Fruit fly (Drosophila melanogaster): ENCODE results near the gene LSm7.

The LSm7 gene

DNA sequence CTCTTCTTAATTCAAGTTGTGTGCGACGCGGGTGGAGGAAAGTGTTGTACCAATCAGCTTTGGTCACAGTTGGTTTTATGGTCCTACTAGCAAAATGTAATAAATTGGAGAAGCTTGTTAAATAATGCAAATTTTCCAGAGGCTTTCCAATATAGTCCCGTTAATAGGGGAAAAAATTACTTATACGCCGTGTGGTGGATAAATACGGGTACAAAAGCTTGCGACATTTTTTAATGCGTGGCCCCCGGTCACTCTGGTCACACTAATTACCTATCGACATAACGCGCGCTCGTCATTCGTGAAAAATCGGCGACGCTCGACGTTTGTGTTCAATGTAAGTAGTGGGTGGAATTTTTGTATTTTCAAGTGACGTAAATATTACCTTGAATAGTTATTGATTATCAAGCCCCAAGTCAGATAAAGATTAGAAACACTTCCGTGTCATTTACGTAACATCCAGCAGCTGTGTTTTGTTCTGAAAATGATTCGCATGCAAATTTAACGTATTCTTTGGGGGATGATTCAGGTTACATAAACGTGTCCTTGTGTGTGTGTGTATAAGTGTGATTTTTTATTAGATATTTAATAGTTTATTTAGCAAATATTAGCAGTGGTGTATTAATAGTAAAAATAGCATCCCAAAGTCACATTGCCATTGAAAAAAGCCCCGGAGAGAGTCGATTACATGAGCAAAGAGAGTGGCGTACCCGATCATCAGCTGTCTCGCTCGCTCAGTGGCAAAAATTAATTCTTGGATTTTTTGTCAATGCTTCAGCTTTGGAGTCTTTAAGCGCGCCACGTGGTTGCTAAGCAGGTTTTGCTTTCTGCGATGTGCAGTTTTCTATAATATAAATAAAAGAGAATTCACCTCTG is 23.0 kb downstream of the LSm7 start, which contains the start of gene Cyt-c-p:
Gene Cyt-c-p (plus strand): TSS at position 290 of the 873 bp plus-strand sequence.
- TF ChIP-seq psq (GFP tag; optimal IDR thresholded peaks at IDR 0.05): no peak
- TF ChIP-seq jim (GFP tag; optimal IDR thresholded peaks at IDR 0.05): no peak
- TF ChIP-seq Rel (GFP tag; optimal IDR thresholded peaks at IDR 0.05): no peak
- TF ChIP-seq Rel (tag; optimal IDR thresholded peaks at IDR 0.05): peak; percentile 83
- no peak for TF ChIP-seq Hr78 (GFP tag; optimal IDR thresholded peaks at IDR 0.05)
- TF ChIP-seq HLH106 (tag; optimal IDR thresholded peaks at IDR 0.05): peak; percentile 13
- TF ChIP-seq Hr83 (GFP tag; optimal IDR thresholded peaks at IDR 0.05; ENCODE audit: poor library complexity, severe bottlenecking): peak; percentile 28
- no peak for TF ChIP-seq Hnf4 (GFP tag; optimal IDR thresholded peaks at IDR 0.05)
- TF ChIP-seq CG32264 (GFP tag; optimal IDR thresholded peaks at IDR 0.05): no peak
- peak; percentile 19 for TF ChIP-seq Myc (optimal IDR thresholded peaks at IDR 0.05)
- TF ChIP-seq OdsH (GFP tag; optimal IDR thresholded peaks at IDR 0.05): peak; percentile 19
- no peak for TF ChIP-seq woc (GFP tag; optimal IDR thresholded peaks at IDR 0.05)
- no peak for TF ChIP-seq ey (GFP tag; optimal IDR thresholded peaks at IDR 0.05)
- no peak for TF ChIP-seq fru (GFP tag; optimal IDR thresholded peaks at IDR 0.05)
- no peak for TF ChIP-seq br (GFP tag; optimal IDR thresholded peaks at IDR 0.05)
- TF ChIP-seq dmrt93B (GFP tag; optimal IDR thresholded peaks at IDR 0.05): no peak
- peak in 1 of 2 experiments; percentile 28 for TF ChIP-seq foxo (GFP tag; optimal IDR thresholded peaks at IDR 0.05)
- TF ChIP-seq rgr (GFP tag; optimal IDR thresholded peaks at IDR 0.05): peak; percentile 19
- TF ChIP-seq Jra (GFP tag; optimal IDR thresholded peaks at IDR 0.05): no peak
- peak; percentile 0 for TF ChIP-seq Dif (GFP tag; optimal IDR thresholded peaks at IDR 0.05; ENCODE audit: partially characterized antibody)
- TF ChIP-seq Mio (GFP tag; optimal IDR thresholded peaks at IDR 0.05): no peak
- no peak for TF ChIP-seq N (GFP tag; optimal IDR thresholded peaks at IDR 0.05)
- TF ChIP-seq dl (GFP tag; optimal IDR thresholded peaks at IDR 0.05; ENCODE audit: insufficient read depth in 1 of 2, partially characterized antibody in 2 of 2): no peak
- TF ChIP-seq brk (GFP tag; optimal IDR thresholded peaks at IDR 0.05): no peak

DNA sequence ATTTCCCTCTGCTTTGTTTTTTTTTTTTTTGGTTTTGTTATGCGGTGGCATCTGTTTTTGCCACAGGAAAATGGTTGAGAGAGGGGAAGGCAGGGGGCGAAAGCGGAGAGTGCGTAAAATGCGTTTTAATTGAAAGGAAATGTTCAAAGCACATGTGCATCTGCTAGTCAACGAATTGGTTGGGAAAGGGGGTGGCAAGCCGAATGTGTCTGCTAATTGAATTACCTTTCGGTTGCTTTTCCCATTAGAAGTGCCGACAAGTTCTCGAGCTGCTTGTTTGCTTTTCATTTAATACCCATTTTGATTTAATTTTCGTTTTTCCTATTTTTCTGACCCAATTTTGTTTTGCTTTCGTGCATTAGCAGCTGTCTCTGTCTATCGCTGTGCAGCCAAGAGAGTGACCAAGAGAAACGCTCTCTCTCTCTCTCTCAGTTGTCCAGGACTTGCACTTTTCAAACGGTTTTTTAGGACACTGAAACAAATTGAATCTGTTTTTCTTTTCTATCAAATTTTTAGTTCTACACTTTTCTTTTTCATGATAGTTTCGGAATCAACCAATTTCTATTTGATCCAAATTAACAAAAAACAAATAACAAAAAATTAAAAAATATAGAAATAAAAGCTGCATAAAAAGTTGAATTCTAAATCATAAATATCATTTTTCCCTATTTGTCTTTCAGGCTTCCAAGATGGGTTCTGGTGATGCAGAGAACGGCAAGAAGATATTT is 24.3 kb downstream of the LSm7 start:
- TF ChIP-seq tai (GFP tag; optimal IDR thresholded peaks at IDR 0.05): no peak
- no peak for TF ChIP-seq CrebA (GFP tag; optimal IDR thresholded peaks at IDR 0.05; ENCODE audit: borderline replicate concordance)
- TF ChIP-seq Dfd (GFP tag; optimal IDR thresholded peaks at IDR 0.05): no peak
- no peak for TF ChIP-seq br (GFP tag; optimal IDR thresholded peaks at IDR 0.05)
- no peak for TF ChIP-seq N (GFP tag; optimal IDR thresholded peaks at IDR 0.05)
- no peak for TF ChIP-seq CG9705 (GFP tag; optimal IDR thresholded peaks at IDR 0.05)
- TF ChIP-seq Dif (GFP tag; optimal IDR thresholded peaks at IDR 0.05; ENCODE audit: partially characterized antibody): no peak
- no peak for TF ChIP-seq woc (GFP tag; optimal IDR thresholded peaks at IDR 0.05)

DNA sequence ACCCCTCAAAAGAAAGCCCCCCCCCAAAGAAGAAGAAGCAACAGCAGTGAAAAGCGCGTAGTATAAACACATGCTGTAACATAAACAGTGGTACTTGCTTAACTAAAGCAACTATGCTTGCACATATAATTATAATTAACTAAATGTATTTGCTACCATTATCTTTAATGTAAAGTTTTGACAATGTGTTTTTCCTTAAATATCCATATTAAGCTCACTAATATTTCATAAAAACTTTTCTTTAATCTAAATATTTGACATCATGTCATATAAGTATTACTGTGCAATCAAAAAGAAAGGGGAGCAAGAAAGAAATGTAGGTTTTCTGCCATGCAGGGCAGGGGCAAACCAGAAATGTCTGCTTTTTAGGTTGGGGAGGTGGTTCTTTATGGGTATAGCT is 26.1 kb downstream of the LSm7 start:
- no peak for TF ChIP-seq GATAd (GFP tag; optimal IDR thresholded peaks at IDR 0.05)
- TF ChIP-seq CrebA (GFP tag; optimal IDR thresholded peaks at IDR 0.05; ENCODE audit: borderline replicate concordance): no peak
- no peak for TF ChIP-seq Vsx2 (GFP tag; optimal IDR thresholded peaks at IDR 0.05; ENCODE audit: partially characterized antibody)
- TF ChIP-seq sv (GFP tag; optimal IDR thresholded peaks at IDR 0.05): no peak
- TF ChIP-seq Dfd (GFP tag; optimal IDR thresholded peaks at IDR 0.05): no peak
- no peak for TF ChIP-seq woc (GFP tag; optimal IDR thresholded peaks at IDR 0.05)
- TF ChIP-seq pan (optimal IDR thresholded peaks at IDR 0.05): no peak
- no peak for TF ChIP-seq CG9705 (GFP tag; optimal IDR thresholded peaks at IDR 0.05)
- no peak for TF ChIP-seq rgr (GFP tag; optimal IDR thresholded peaks at IDR 0.05)
- TF ChIP-seq foxo (GFP tag; optimal IDR thresholded peaks at IDR 0.05): no peak
- TF ChIP-seq OdsH (GFP tag; optimal IDR thresholded peaks at IDR 0.05): no peak
- no peak for TF ChIP-seq jim (GFP tag; optimal IDR thresholded peaks at IDR 0.05)
- TF ChIP-seq psq (GFP tag; optimal IDR thresholded peaks at IDR 0.05): no peak
- TF ChIP-seq Hr83 (GFP tag; optimal IDR thresholded peaks at IDR 0.05; ENCODE audit: poor library complexity, severe bottlenecking): no peak
- no peak for TF ChIP-seq tai (GFP tag; optimal IDR thresholded peaks at IDR 0.05)
- no peak for TF ChIP-seq Mio (GFP tag; optimal IDR thresholded peaks at IDR 0.05)
- no peak for TF ChIP-seq Dif (GFP tag; optimal IDR thresholded peaks at IDR 0.05; ENCODE audit: partially characterized antibody)
- TF ChIP-seq fru (GFP tag; optimal IDR thresholded peaks at IDR 0.05): no peak
